Fruit fly (Drosophila melanogaster) whole organism, embryonic: ENCODE results near the gene CG17239.

ENCODE experiments used
- Aef1 ChIP-seq: fragments of 200-800 bp; sonication (Bioruptor generic); IDR thresholded peaks from 3 replicates; pipeline ENCODE4 v1.3.6; 2022; ENCODE audit warnings: missing biosample characterization, missing genetic modification characterization
- Atf3 ChIP-seq: fragments of 200-800 bp; sonication (Bioruptor generic); optimal IDR thresholded peaks from 3 replicates; lab custom pipeline; 2016; ENCODE audit warnings: missing biosample characterization, missing genetic modification characterization
- Bgb ChIP-seq: fragments of 200-800 bp; sonication (Bioruptor generic); IDR thresholded peaks from 2 replicates; pipeline ENCODE4 v1.3.6; 2022; ENCODE audit warnings: missing biosample characterization, missing genetic modification characterization; ENCODE audit not compliant: partially characterized antibody
- CG10366 ChIP-seq: fragments of 200-800 bp; sonication (Bioruptor generic); IDR thresholded peaks from 2 replicates; pipeline ENCODE4 v1.3.6; 2022; ENCODE audit warnings: missing biosample characterization, missing genetic modification characterization
- CG11247 ChIP-seq: fragments of 200-800 bp; sonication (Bioruptor generic); IDR thresholded peaks from 2 replicates; pipeline ENCODE4 v1.3.6; 2022; ENCODE audit warnings: missing biosample characterization, missing genetic modification characterization
- CG11398 ChIP-seq: fragments of 200-800 bp; sonication (Bioruptor generic); optimal IDR thresholded peaks from 2 replicates; lab custom pipeline; 2016; ENCODE audit warnings: missing biosample characterization, missing genetic modification characterization
- CG13296 ChIP-seq: fragments of 200-800 bp; sonication (Bioruptor generic); optimal IDR thresholded peaks from 3 replicates; lab custom pipeline; 2018; ENCODE audit warnings: missing biosample characterization, mild to moderate bottlenecking, missing genetic modification characterization
- CG13624 ChIP-seq: fragments of 200-800 bp; sonication (Bioruptor generic); optimal IDR thresholded peaks from 2 replicates; lab custom pipeline; 2016; ENCODE audit warnings: missing biosample characterization, missing genetic modification characterization
- CG1602 ChIP-seq: fragments of 200-800 bp; sonication (Bioruptor generic); optimal IDR thresholded peaks from 3 replicates; lab custom pipeline; 2016; ENCODE audit warnings: missing biosample characterization, missing genetic modification characterization
- CG17328 ChIP-seq: fragments of 200-800 bp; sonication (Bioruptor generic); IDR thresholded peaks from 2 replicates; pipeline ENCODE4 v1.3.6; 2022; ENCODE audit warnings: missing biosample characterization, missing genetic modification characterization
- CG17361 ChIP-seq: fragments of 200-800 bp; sonication (Bioruptor generic); IDR thresholded peaks from 3 replicates; pipeline ENCODE4 v1.3.6; 2022; ENCODE audit warnings: missing biosample characterization, missing genetic modification characterization
- CG2129 ChIP-seq: fragments of 200-800 bp; sonication (Bioruptor generic); IDR thresholded peaks from 2 replicates; pipeline ENCODE4 v1.3.6; 2022; ENCODE audit warnings: missing biosample characterization, missing genetic modification characterization; ENCODE audit not compliant: partially characterized antibody
- CG30431 ChIP-seq: fragments of 200-800 bp; sonication (Bioruptor generic); optimal IDR thresholded peaks from 2 replicates; lab custom pipeline; 2017; ENCODE audit warnings: missing biosample characterization, missing genetic modification characterization
- CG3163 ChIP-seq: fragments of 200-800 bp; sonication (Bioruptor generic); optimal IDR thresholded peaks from 3 replicates; lab custom pipeline; 2016; ENCODE audit warnings: missing biosample characterization, missing genetic modification characterization
- CG34376 ChIP-seq: fragments of 200-800 bp; sonication (Bioruptor generic); optimal IDR thresholded peaks from 2 replicates; lab custom pipeline; 2018; ENCODE audit warnings: missing biosample characterization, mild to moderate bottlenecking, missing genetic modification characterization
- CG4282 ChIP-seq: fragments of 200-800 bp; sonication (Bioruptor generic); optimal IDR thresholded peaks from 2 replicates; lab custom pipeline; 2016; ENCODE audit warnings: missing biosample characterization, missing genetic modification characterization
- CG5953 ChIP-seq: fragments of 200-800 bp; sonication (Bioruptor generic); IDR thresholded peaks from 2 replicates; pipeline ENCODE4 v1.3.6; 2022; ENCODE audit warnings: missing biosample characterization, missing genetic modification characterization
- CG6765 ChIP-seq: fragments of 200-800 bp; sonication (Bioruptor generic); optimal IDR thresholded peaks from 3 replicates; lab custom pipeline; 2017; ENCODE audit warnings: missing biosample characterization, mild to moderate bottlenecking, missing genetic modification characterization
- CG6791 ChIP-seq: fragments of 200-800 bp; sonication (Bioruptor generic); IDR thresholded peaks from 3 replicates; pipeline ENCODE4 v1.3.6; 2022; ENCODE audit warnings: missing biosample characterization, missing genetic modification characterization; ENCODE audit not compliant: partially characterized antibody
- CG8281 ChIP-seq: fragments of 200-800 bp; sonication (Bioruptor generic); optimal IDR thresholded peaks from 2 replicates; lab custom pipeline; 2018; ENCODE audit warnings: missing biosample characterization, mild to moderate bottlenecking, missing genetic modification characterization, moderate library complexity
- CG8290 ChIP-seq, 3 experiments: fragments of 200-800 bp; sonication (Bioruptor generic); optimal IDR thresholded peaks; 2 replicates each; lab custom pipeline; 2016 to 2019; ENCODE audit warnings: missing biosample characterization in 3 of 3, missing genetic modification characterization in 3 of 3, mild to moderate bottlenecking in 2 of 3, moderate library complexity in 1 of 3
- CG9215 ChIP-seq: fragments of 200-800 bp; sonication (Bioruptor generic); IDR thresholded peaks from 2 replicates; pipeline ENCODE4 v1.3.6; 2022; ENCODE audit warnings: missing biosample characterization, missing genetic modification characterization
- CG9817 ChIP-seq: fragments of 200-800 bp; sonication (Bioruptor generic); optimal IDR thresholded peaks from 2 replicates; lab custom pipeline; 2018; ENCODE audit warnings: missing biosample characterization, mild to moderate bottlenecking, missing genetic modification characterization, moderate library complexity
- Dref ChIP-seq: fragments of 200-800 bp; sonication (Bioruptor generic); IDR thresholded peaks from 2 replicates; pipeline ENCODE4 v1.3.6; 2022; ENCODE audit warnings: missing biosample characterization, missing genetic modification characterization
- Elba2 ChIP-seq: fragments of 200-800 bp; sonication (Bioruptor generic); optimal IDR thresholded peaks from 3 replicates; lab custom pipeline; 2016; ENCODE audit warnings: missing biosample characterization, missing genetic modification characterization
- HHEX ChIP-seq: fragments of 200-800 bp; sonication (Bioruptor generic); optimal IDR thresholded peaks from 3 replicates; lab custom pipeline; 2017; ENCODE audit warnings: missing biosample characterization, mild to moderate bottlenecking, missing genetic modification characterization, missing genetic modification reagents
- Jarid2 ChIP-seq: fragments of 200-800 bp; sonication (Bioruptor generic); optimal IDR thresholded peaks from 3 replicates; lab custom pipeline; 2017; ENCODE audit warnings: mild to moderate bottlenecking, missing biosample characterization, missing genetic modification reagents, missing genetic modification characterization
- MTF-1 ChIP-seq: fragments of 200-800 bp; sonication (Bioruptor generic); optimal IDR thresholded peaks from 2 replicates; lab custom pipeline; 2018; ENCODE audit warnings: missing biosample characterization, mild to moderate bottlenecking, missing genetic modification characterization, borderline replicate concordance
- Mes4 ChIP-seq: fragments of 200-800 bp; sonication (Bioruptor generic); optimal IDR thresholded peaks from 2 replicates; lab custom pipeline; 2016; ENCODE audit warnings: missing biosample characterization, missing genetic modification characterization
- NC2β ChIP-seq: fragments of 200-800 bp; sonication (Bioruptor generic); optimal IDR thresholded peaks from 2 replicates; lab custom pipeline; 2016; ENCODE audit warnings: missing biosample characterization, missing genetic modification characterization
- Usf ChIP-seq: fragments of 200-800 bp; sonication (Bioruptor generic); optimal IDR thresholded peaks from 2 replicates; lab custom pipeline; 2017; ENCODE audit warnings: missing genotype, missing biosample characterization, missing genetic modification characterization
- ac ChIP-seq: fragments of 200-800 bp; sonication (Bioruptor generic); optimal IDR thresholded peaks from 3 replicates; lab custom pipeline; 2017; ENCODE audit warnings: missing biosample characterization, mild to moderate bottlenecking, missing genetic modification characterization
- bcd ChIP-seq: fragments of 200-800 bp; sonication (Bioruptor generic); optimal IDR thresholded peaks from 2 replicates; lab custom pipeline; 2017; ENCODE audit warnings: missing biosample characterization, mild to moderate bottlenecking, missing genetic modification characterization
- chinmo ChIP-seq: fragments of 200-800 bp; sonication (Bioruptor generic); IDR thresholded peaks from 4 replicates; pipeline ENCODE4 v1.3.6; 2022; ENCODE audit warnings: missing biosample characterization, missing genetic modification characterization; ENCODE audit not compliant: partially characterized antibody
- disco-r ChIP-seq: fragments of 200-800 bp; sonication (Bioruptor generic); optimal IDR thresholded peaks from 2 replicates; lab custom pipeline; 2016; ENCODE audit warnings: missing biosample characterization, missing genetic modification characterization
- dpn ChIP-seq, 2 experiments: fragments of 200-800 bp; sonication (Bioruptor generic); optimal IDR thresholded peaks; 3 replicates each; lab custom pipeline; 2016; ENCODE audit warnings: missing biosample characterization in 2 of 2, missing genetic modification characterization in 2 of 2
- fru ChIP-seq: fragments of >200 bp; optimal IDR thresholded peaks from 2 replicates; lab custom pipeline; 2017
- knrl ChIP-seq: fragments of 200-800 bp; sonication (Bioruptor generic); IDR thresholded peaks from 3 replicates; pipeline ENCODE4 v1.3.6; 2022; ENCODE audit warnings: missing biosample characterization, missing genetic modification characterization; ENCODE audit not compliant: partially characterized antibody
- lola ChIP-seq, 3 experiments: fragments of >200 bp in 2 of 3; fragments of 200-800 bp in 1 of 3; sonication (Bioruptor generic) in 1 of 3; optimal IDR thresholded peaks; 2 replicates each; lab custom pipeline; 2017 to 2019; ENCODE audit warnings: missing biosample characterization in 3 of 3, missing genetic modification characterization in 3 of 3, mild to moderate bottlenecking in 1 of 3, moderate library complexity in 1 of 3
- prd ChIP-seq, 3 experiments: fragments of >200 bp in 2 of 3; fragments of 200-800 bp in 1 of 3; sonication (Bioruptor generic) in 1 of 3; optimal IDR thresholded peaks in 2 of 3; IDR thresholded peaks in 1 of 3; 2 replicates in 2 of 3; 3 replicates in 1 of 3; pipeline versions ENCODE4 v1.3.6 to Lab custom; 2017 to 2022; ENCODE audit warnings: missing biosample characterization in 1 of 3, missing genetic modification characterization in 1 of 3
- ro ChIP-seq: fragments of 200-800 bp; sonication (Bioruptor generic); IDR thresholded peaks from 2 replicates; pipeline ENCODE4 v1.3.6; 2022; ENCODE audit warnings: missing biosample characterization, missing genetic modification characterization
- sens-2 ChIP-seq: fragments of 200-800 bp; sonication (Bioruptor generic); IDR thresholded peaks from 2 replicates; pipeline ENCODE4 v1.3.6; 2022; ENCODE audit warnings: missing biosample characterization, missing genetic modification characterization
- sisA ChIP-seq: fragments of 200-800 bp; sonication (Bioruptor generic); IDR thresholded peaks from 2 replicates; pipeline ENCODE4 v1.3.6; 2022; ENCODE audit warnings: missing biosample characterization, missing genetic modification characterization
- slbo ChIP-seq: fragments of 200-800 bp; sonication (Bioruptor generic); IDR thresholded peaks from 2 replicates; pipeline ENCODE4 v1.3.6; 2022; ENCODE audit warnings: missing biosample characterization, missing genetic modification characterization
- so ChIP-seq: fragments of 200-800 bp; sonication (Bioruptor generic); IDR thresholded peaks from 3 replicates; pipeline ENCODE4 v1.3.6; 2022; ENCODE audit warnings: missing biosample characterization, missing genetic modification characterization
- ssp ChIP-seq: fragments of 200-800 bp; sonication (Bioruptor generic); IDR thresholded peaks from 2 replicates; pipeline ENCODE4 v1.3.6; 2022; ENCODE audit warnings: missing biosample characterization, missing genetic modification characterization
- stwl ChIP-seq: fragments of 200-800 bp; sonication (Bioruptor generic); optimal IDR thresholded peaks from 3 replicates; lab custom pipeline; 2018; ENCODE audit warnings: missing biosample characterization, mild to moderate bottlenecking, missing genetic modification characterization, moderate library complexity
- twi ChIP-seq: fragments of 200-800 bp; optimal IDR thresholded peaks from 2 replicates; lab custom pipeline; 2019; ENCODE audit warnings: missing biosample characterization, mild to moderate bottlenecking, missing genetic modification characterization, moderate library complexity
- unpg ChIP-seq: fragments of 200-800 bp; sonication (Bioruptor generic); optimal IDR thresholded peaks from 3 replicates; lab custom pipeline; 2018; ENCODE audit warnings: missing biosample characterization, mild to moderate bottlenecking, missing genetic modification characterization, moderate library complexity

Gene CG17239

dm6 chr2L:2221649-2222150 lies 30.4 kb downstream of the CG17239 start (continued):
- TF ChIP-seq CG8281 (tag; lab: Kevin White, UChicago) (peak; percentile 81), CG17328 (peak; percentile 98), CG13624 (GFP tag; lab: Kevin White, UChicago) (peak; percentile 96), CG2129 (no peak), stwl (peak; percentile 16), CG1602 (GFP tag; lab: Kevin White, UChicago) (peak; percentile 96), CG9817 (tag; lab: Kevin White, UChicago) (peak; percentile 98), CG30431 (peak; percentile 91), knrl (GFP tag; lab: Robert Waterston, UW) (no peak), CG34376 (peak; percentile 94), HHEX (GFP tag; lab: Kevin White, UChicago) (peak; percentile 95), bcd (GFP tag; lab: Kevin White, UChicago) (peak; percentile 95), prd (optimal IDR thresholded peaks at IDR 0.05; lab: Kevin White, UChicago) (no peak), prd (GFP tag; IDR thresholded peaks at IDR 0.05; lab: Robert Waterston, UW) (peak; percentile 98), Mes4 (GFP tag; lab: Kevin White, UChicago) (peak; percentile 88), Bgb (GFP tag; lab: Robert Waterston, UW) (no peak), Elba2 (peak; percentile 81), lola (GFP tag; optimal IDR thresholded peaks at IDR 0.05; lab: Kevin White, UChicago) (peak in 1 of 3 experiments; percentile 85), twi (tag; lab: Kevin White, UChicago) (peak; percentile 92), CG4282 (peak; percentile 86), dpn (GFP tag; optimal IDR thresholded peaks at IDR 0.05; lab: Kevin White, UChicago) (peak; percentile 95 to 97), ro (peak; percentile 94), Atf3 (peak; percentile 92), CG11247 (GFP tag; lab: Robert Waterston, UW) (peak; percentile 99), Aef1 (GFP tag; lab: Robert Waterston, UW) (peak; percentile 97), unpg (GFP tag; lab: Kevin White, UChicago) (peak; percentile 95), Usf (GFP tag; lab: Kevin White, UChicago) (peak; percentile 86), CG5953 (peak; percentile 96), CG8290 (GFP tag; optimal IDR thresholded peaks at IDR 0.05; lab: Kevin White, UChicago) (peak; percentile 90), CG8290 (tag; optimal IDR thresholded peaks at IDR 0.05; lab: Kevin White, UChicago) (peak; percentile 43 to 98), ac (GFP tag; lab: Kevin White, UChicago) (peak; percentile 75), sens-2 (GFP tag; lab: Robert Waterston, UW) (peak; percentile 96), Dref (peak; percentile 48), CG17361 (GFP tag; lab: Robert Waterston, UW) (peak; percentile 95), CG11398 (GFP tag; lab: Kevin White, UChicago) (peak; percentile 90), NC2β (GFP tag; lab: Kevin White, UChicago) (peak; percentile 96), fru (lab: Kevin White, UChicago) (no peak), chinmo (GFP tag; lab: Robert Waterston, UW) (peak; percentile 91; the same call in 3 of the 4 replicates), CG3163 (GFP tag; lab: Kevin White, UChicago) (peak; percentile 83), CG6791 (no peak), CG9215 (peak; percentile 93), CG13296 (GFP tag; lab: Kevin White, UChicago) (peak; percentile 97), slbo (GFP tag; lab: Robert Waterston, UW) (peak; percentile 99), sisA (GFP tag; lab: Robert Waterston, UW) (peak; percentile 97), ssp (GFP tag; lab: Robert Waterston, UW) (peak; percentile 93), Jarid2 (GFP tag; lab: Kevin White, UChicago) (peak; percentile 68), CG10366 (GFP tag; lab: Robert Waterston, UW) (peak; percentile 97), CG6765 (GFP tag; lab: Kevin White, UChicago) (peak; percentile 93), so (GFP tag; lab: Robert Waterston, UW) (peak; percentile 98), disco-r (GFP tag; lab: Kevin White, UChicago) (peak; percentile 96), MTF-1 (GFP tag; lab: Kevin White, UChicago) (peak; percentile 92)
